Fruit fly (Drosophila melanogaster) whole organism, embryonic: Measurements from ENCODE around the gene edin.

Source experiments
- Abd-B ChIP-seq: fragments of 200-800 bp; sonication (Bioruptor generic); optimal IDR thresholded peaks from 2 replicates; lab custom pipeline; 2018; ENCODE audit warnings: missing biosample characterization, mild to moderate bottlenecking, missing genetic modification characterization, moderate library complexity
- Atf3 ChIP-seq: fragments of 200-800 bp; sonication (Bioruptor generic); optimal IDR thresholded peaks from 3 replicates; lab custom pipeline; 2016; ENCODE audit warnings: missing biosample characterization, missing genetic modification characterization
- CG10147 ChIP-seq: fragments of 200-800 bp; sonication (Bioruptor generic); optimal IDR thresholded peaks from 2 replicates; lab custom pipeline; 2019; ENCODE audit warnings: missing biosample characterization, mild to moderate bottlenecking, missing genetic modification characterization, moderate library complexity
- CG10209 ChIP-seq: fragments of 200-800 bp; sonication (Bioruptor generic); optimal IDR thresholded peaks from 3 replicates; lab custom pipeline; 2017; ENCODE audit warnings: missing biosample characterization, mild to moderate bottlenecking, missing genetic modification characterization, missing genetic modification reagents
- CG12391 ChIP-seq: fragments of 200-800 bp; sonication (Bioruptor generic); optimal IDR thresholded peaks from 3 replicates; lab custom pipeline; 2018; ENCODE audit warnings: missing biosample characterization, mild to moderate bottlenecking, missing genetic modification characterization, moderate library complexity
- CG12659 ChIP-seq: fragments of 200-800 bp; sonication (Bioruptor generic); optimal IDR thresholded peaks from 3 replicates; lab custom pipeline; 2017; ENCODE audit warnings: mild to moderate bottlenecking, missing biosample characterization, missing genetic modification reagents, missing genetic modification characterization
- CG13894 ChIP-seq: fragments of 200-800 bp; sonication (Bioruptor generic); optimal IDR thresholded peaks from 3 replicates; lab custom pipeline; 2018; ENCODE audit warnings: missing biosample characterization, mild to moderate bottlenecking, missing genetic modification characterization, moderate library complexity
- CG14014 ChIP-seq: fragments of 200-800 bp; sonication (Bioruptor generic); IDR thresholded peaks from 2 replicates; pipeline ENCODE4 v1.3.6; 2022; ENCODE audit warnings: missing biosample characterization, missing genetic modification characterization
- CG14050 ChIP-seq: fragments of 200-800 bp; sonication (Bioruptor generic); IDR thresholded peaks from 3 replicates; pipeline ENCODE4 v1.3.6; 2022; ENCODE audit warnings: missing biosample characterization, missing genetic modification characterization
- CG14710 ChIP-seq: fragments of 200-800 bp; sonication (Bioruptor generic); optimal IDR thresholded peaks from 3 replicates; lab custom pipeline; 2019; ENCODE audit warnings: missing biosample characterization, mild to moderate bottlenecking, missing genetic modification characterization, moderate library complexity
- CG15011 ChIP-seq: fragments of 200-800 bp; sonication (Bioruptor generic); optimal IDR thresholded peaks from 3 replicates; lab custom pipeline; 2018; ENCODE audit warnings: missing biosample characterization, mild to moderate bottlenecking, missing genetic modification characterization
- CG15269 ChIP-seq: fragments of 200-800 bp; sonication (Bioruptor generic); optimal IDR thresholded peaks from 2 replicates; lab custom pipeline; 2018; ENCODE audit warnings: missing biosample characterization, mild to moderate bottlenecking, missing genetic modification characterization, moderate library complexity
- CG1529 ChIP-seq: fragments of 200-800 bp; sonication (Bioruptor generic); optimal IDR thresholded peaks from 3 replicates; lab custom pipeline; 2018; ENCODE audit warnings: missing biosample characterization, missing genetic modification characterization
- CG15514 ChIP-seq: fragments of 200-800 bp; sonication (Bioruptor generic); optimal IDR thresholded peaks from 3 replicates; lab custom pipeline; 2017; ENCODE audit warnings: missing biosample characterization, missing genetic modification characterization, mild to moderate bottlenecking, moderate library complexity, missing genetic modification reagents
- CG16779 ChIP-seq: fragments of 200-800 bp; sonication (Bioruptor generic); IDR thresholded peaks from 2 replicates; pipeline ENCODE4 v1.3.6; 2022; ENCODE audit warnings: missing biosample characterization, missing genetic modification characterization
- CG17385 ChIP-seq: fragments of 200-800 bp; sonication (Bioruptor generic); optimal IDR thresholded peaks from 3 replicates; lab custom pipeline; 2018; ENCODE audit warnings: missing biosample characterization, mild to moderate bottlenecking, missing genetic modification characterization
- CG17568 ChIP-seq: fragments of 200-800 bp; sonication (Bioruptor generic); optimal IDR thresholded peaks from 2 replicates; lab custom pipeline; 2018; ENCODE audit warnings: missing biosample characterization, mild to moderate bottlenecking, missing genetic modification characterization, moderate library complexity
- CG1792 ChIP-seq: fragments of 200-800 bp; sonication (Bioruptor generic); optimal IDR thresholded peaks from 2 replicates; lab custom pipeline; 2016; ENCODE audit warnings: missing biosample characterization, missing genetic modification characterization
- CG18619 ChIP-seq: fragments of 200-800 bp; sonication (Bioruptor generic); optimal IDR thresholded peaks from 3 replicates; lab custom pipeline; 2017; ENCODE audit warnings: missing biosample characterization, mild to moderate bottlenecking, missing genetic modification characterization
- CG18764 ChIP-seq: fragments of 200-800 bp; sonication (Bioruptor generic); optimal IDR thresholded peaks from 3 replicates; lab custom pipeline; 2016; ENCODE audit warnings: missing biosample characterization, missing genetic modification characterization
- CG2129 ChIP-seq: fragments of 200-800 bp; sonication (Bioruptor generic); IDR thresholded peaks from 2 replicates; pipeline ENCODE4 v1.3.6; 2022; ENCODE audit warnings: missing biosample characterization, missing genetic modification characterization; ENCODE audit not compliant: partially characterized antibody
- CG30403 ChIP-seq: fragments of 200-800 bp; sonication (Bioruptor generic); optimal IDR thresholded peaks from 3 replicates; lab custom pipeline; 2016; ENCODE audit warnings: missing biosample characterization, missing genetic modification characterization
- CG31365 ChIP-seq: fragments of 200-800 bp; sonication (Bioruptor generic); optimal IDR thresholded peaks from 2 replicates; lab custom pipeline; 2018; ENCODE audit warnings: missing biosample characterization, mild to moderate bottlenecking, missing genetic modification characterization
- CG31441 ChIP-seq: fragments of 200-800 bp; sonication (Bioruptor generic); IDR thresholded peaks from 2 replicates; pipeline ENCODE4 v1.3.6; 2022; ENCODE audit warnings: missing biosample characterization, missing genetic modification characterization
- CG33557 ChIP-seq: fragments of 200-800 bp; sonication (Bioruptor generic); optimal IDR thresholded peaks from 2 replicates; lab custom pipeline; 2019; ENCODE audit warnings: missing biosample characterization, mild to moderate bottlenecking, missing genetic modification characterization, moderate library complexity
- CG3847 ChIP-seq: fragments of 200-800 bp; sonication (Bioruptor generic); IDR thresholded peaks from 2 replicates; pipeline ENCODE4 v1.3.6; 2022; ENCODE audit warnings: missing biosample characterization, missing genetic modification characterization
- CG4360 ChIP-seq: fragments of 200-800 bp; sonication (Bioruptor generic); IDR thresholded peaks from 2 replicates; pipeline ENCODE4 v1.3.6; 2022; ENCODE audit warnings: missing biosample characterization, missing genetic modification characterization
- CG4820 ChIP-seq: fragments of 200-800 bp; sonication (Bioruptor generic); optimal IDR thresholded peaks from 3 replicates; lab custom pipeline; 2016; ENCODE audit warnings: missing biosample characterization, missing genetic modification characterization
- CG7556 ChIP-seq: fragments of 200-800 bp; sonication (Bioruptor generic); optimal IDR thresholded peaks from 2 replicates; lab custom pipeline; 2017; ENCODE audit warnings: missing biosample characterization, mild to moderate bottlenecking, missing genetic modification characterization
- CG7928 ChIP-seq: fragments of 200-800 bp; sonication (Bioruptor generic); optimal IDR thresholded peaks from 2 replicates; lab custom pipeline; 2017; ENCODE audit warnings: missing biosample characterization, mild to moderate bottlenecking, missing genetic modification characterization
- CG8388 ChIP-seq: fragments of 200-800 bp; sonication (Bioruptor generic); optimal IDR thresholded peaks from 2 replicates; lab custom pipeline; 2019; ENCODE audit warnings: missing biosample characterization, mild to moderate bottlenecking, missing genetic modification characterization, moderate library complexity
- Chrac-16 ChIP-seq: fragments of 200-800 bp; sonication (Bioruptor generic); optimal IDR thresholded peaks from 3 replicates; lab custom pipeline; 2016; ENCODE audit warnings: missing biosample characterization, missing genetic modification characterization
- Doc3 ChIP-seq: fragments of 200-800 bp; sonication (Bioruptor generic); IDR thresholded peaks from 3 replicates; pipeline ENCODE4 v1.3.6; 2022; ENCODE audit warnings: missing biosample characterization, missing genetic modification characterization; ENCODE audit not compliant: partially characterized antibody
- Elba2 ChIP-seq: fragments of 200-800 bp; sonication (Bioruptor generic); optimal IDR thresholded peaks from 3 replicates; lab custom pipeline; 2016; ENCODE audit warnings: missing biosample characterization, missing genetic modification characterization
- Fer2 ChIP-seq: fragments of 200-800 bp; sonication (Bioruptor generic); optimal IDR thresholded peaks from 2 replicates; lab custom pipeline; 2018; ENCODE audit warnings: missing biosample characterization, mild to moderate bottlenecking, missing genetic modification characterization, moderate library complexity
- Fer3 ChIP-seq: fragments of 200-800 bp; sonication (Bioruptor generic); optimal IDR thresholded peaks from 2 replicates; lab custom pipeline; 2018; ENCODE audit warnings: missing biosample characterization, mild to moderate bottlenecking, missing genetic modification characterization, moderate library complexity
- HLH4C ChIP-seq: fragments of 200-800 bp; sonication (Bioruptor generic); IDR thresholded peaks from 3 replicates; pipeline ENCODE4 v1.3.6; 2022; ENCODE audit warnings: missing biosample characterization, missing genetic modification characterization; ENCODE audit not compliant: partially characterized antibody
- NFAT ChIP-seq: fragments of 200-800 bp; sonication (Bioruptor generic); IDR thresholded peaks from 2 replicates; pipeline ENCODE4 v1.3.6; 2022; ENCODE audit warnings: missing biosample characterization, missing genetic modification characterization
- PHDP ChIP-seq: fragments of 200-800 bp; sonication (Bioruptor generic); optimal IDR thresholded peaks from 3 replicates; lab custom pipeline; 2018; ENCODE audit warnings: missing biosample characterization, mild to moderate bottlenecking, missing genetic modification characterization, moderate library complexity
- Sox100B ChIP-seq: fragments of 200-800 bp; sonication (Bioruptor generic); optimal IDR thresholded peaks from 3 replicates; lab custom pipeline; 2018; ENCODE audit warnings: missing biosample characterization, mild to moderate bottlenecking, missing genetic modification characterization
- Xbp1 ChIP-seq: fragments of 200-800 bp; sonication (Bioruptor generic); optimal IDR thresholded peaks from 3 replicates; lab custom pipeline; 2016; ENCODE audit warnings: missing biosample characterization, mild to moderate bottlenecking, missing genetic modification characterization
- crp ChIP-seq, 2 experiments: fragments of 200-800 bp; sonication (Bioruptor generic); optimal IDR thresholded peaks; 2 replicates in 1 of 2; 3 replicates in 1 of 2; lab custom pipeline; 2017; ENCODE audit warnings: missing biosample characterization in 2 of 2, missing genetic modification characterization in 2 of 2, mild to moderate bottlenecking in 1 of 2, moderate library complexity in 1 of 2
- eve ChIP-seq, 2 experiments: fragments of >200 bp; optimal IDR thresholded peaks; 2 replicates each; lab custom pipeline; 2017; ENCODE audit warnings: missing biosample characterization in 2 of 2, missing genetic modification characterization in 2 of 2
- gcm2 ChIP-seq: fragments of 200-800 bp; sonication (Bioruptor generic); optimal IDR thresholded peaks from 2 replicates; lab custom pipeline; 2016; ENCODE audit warnings: missing biosample characterization, missing genetic modification characterization
- grau ChIP-seq: fragments of 200-800 bp; optimal IDR thresholded peaks from 3 replicates; lab custom pipeline; 2019; ENCODE audit warnings: missing biosample characterization, mild to moderate bottlenecking, missing genetic modification characterization, moderate library complexity
- gsb-n ChIP-seq: fragments of 200-800 bp; sonication (Bioruptor generic); optimal IDR thresholded peaks from 3 replicates; lab custom pipeline; 2018; ENCODE audit warnings: missing biosample characterization, mild to moderate bottlenecking, missing genetic modification characterization
- jing ChIP-seq: fragments of 200-800 bp; sonication (Bioruptor generic); optimal IDR thresholded peaks from 2 replicates; lab custom pipeline; 2018; ENCODE audit warnings: missing biosample characterization, mild to moderate bottlenecking, missing genetic modification characterization
- luna ChIP-seq: fragments of 200-800 bp; sonication (Bioruptor generic); optimal IDR thresholded peaks from 2 replicates; lab custom pipeline; 2016; ENCODE audit warnings: missing biosample characterization, missing genetic modification characterization
- salm ChIP-seq: fragments of 200-800 bp; sonication (Bioruptor generic); optimal IDR thresholded peaks from 2 replicates; lab custom pipeline; 2018; ENCODE audit warnings: missing biosample characterization, mild to moderate bottlenecking, missing genetic modification characterization
- tll ChIP-seq, 2 experiments: fragments of 200-800 bp in 1 of 2; fragments of >200 bp in 1 of 2; sonication (Bioruptor generic) in 1 of 2; optimal IDR thresholded peaks; 2 replicates each; lab custom pipeline; 2017 to 2019; ENCODE audit warnings: missing biosample characterization in 2 of 2, missing genetic modification characterization in 2 of 2, mild to moderate bottlenecking in 1 of 2, moderate library complexity in 1 of 2

edin gene

dm6 chr3L:17532197-17532596 is 37.5 kb downstream of the edin start (continued):
- no peak for TF ChIP-seq tll (GFP tag; optimal IDR thresholded peaks at IDR 0.05; lab: Kevin White, UChicago)
- no peak for TF ChIP-seq CG10147 (GFP tag; lab: Kevin White, UChicago)
- peak; percentile 23 for TF ChIP-seq CG18619
- peak; percentile 45 for TF ChIP-seq CG30403 (GFP tag; lab: Kevin White, UChicago)
- peak; percentile 16 for TF ChIP-seq salm
- no peak for TF ChIP-seq HLH4C
- TF ChIP-seq Chrac-16 (GFP tag; lab: Kevin White, UChicago), result no peak
- no peak for TF ChIP-seq Elba2 (GFP tag; lab: Kevin White, UChicago)
- no peak for TF ChIP-seq CG4360 (GFP tag; lab: Robert Waterston, UW)
- no peak for TF ChIP-seq jing (GFP tag; lab: Kevin White, UChicago)
- 0 out of 2 replicates have a peak, but pooled peaks have one; percentile 20 for TF ChIP-seq CG31441
- TF ChIP-seq CG12659 (GFP tag; lab: Kevin White, UChicago), result no peak
- TF ChIP-seq CG15011, result peak; percentile 11
- peak; percentile 55 for TF ChIP-seq gsb-n (tag; lab: Kevin White, UChicago)
- TF ChIP-seq eve (GFP tag; optimal IDR thresholded peaks at IDR 0.05; lab: Kevin White, UChicago), result peak in 1 of 2 experiments; percentile 19
- peak; percentile 54 for TF ChIP-seq CG8388 (GFP tag; lab: Kevin White, UChicago)
- TF ChIP-seq Doc3 (GFP tag; lab: Robert Waterston, UW), result no peak
- no peak for TF ChIP-seq crp (GFP tag; optimal IDR thresholded peaks at IDR 0.05; lab: Kevin White, UChicago)
- no peak for TF ChIP-seq CG15514 (GFP tag; lab: Kevin White, UChicago)
- no peak for TF ChIP-seq CG33557 (GFP tag; lab: Kevin White, UChicago)
- peak; percentile 49 for TF ChIP-seq grau (tag; lab: Kevin White, UChicago)
- no peak for TF ChIP-seq Atf3 (GFP tag; lab: Kevin White, UChicago)
- peak; percentile 36 for TF ChIP-seq CG15269 (tag; lab: Kevin White, UChicago)
- no peak; the same call in 1 of the 2 replicates for TF ChIP-seq CG14014 (GFP tag; lab: Robert Waterston, UW)
- peak; percentile 10 for TF ChIP-seq CG10209 (GFP tag; lab: Kevin White, UChicago)
- no peak for TF ChIP-seq Abd-B
- no peak for TF ChIP-seq CG7928
- TF ChIP-seq CG16779 (GFP tag; lab: Robert Waterston, UW), result no peak
- TF ChIP-seq gcm2 (GFP tag; lab: Kevin White, UChicago), result no peak
- TF ChIP-seq CG1792 (GFP tag; lab: Kevin White, UChicago), result no peak
- TF ChIP-seq CG14050, result no peak
- 0 out of 2 replicates have a peak, but pooled peaks have one; percentile 22 for TF ChIP-seq CG3847 (GFP tag; lab: Robert Waterston, UW)
- TF ChIP-seq CG4820 (GFP tag; lab: Kevin White, UChicago), result peak; percentile 16
- no peak for TF ChIP-seq CG18764
- no peak for TF ChIP-seq Fer2
- TF ChIP-seq Fer3 (tag; lab: Kevin White, UChicago), result peak; percentile 4
- TF ChIP-seq CG14710 (tag; lab: Kevin White, UChicago), result peak; percentile 41
- peak; percentile 60 for TF ChIP-seq CG12391 (tag; lab: Kevin White, UChicago)
- peak; percentile 26 for TF ChIP-seq CG17385 (GFP tag; lab: Kevin White, UChicago)
- no peak for TF ChIP-seq CG1529
- no peak for TF ChIP-seq luna (GFP tag; lab: Kevin White, UChicago)
- TF ChIP-seq CG31365 (tag; lab: Kevin White, UChicago), result no peak
- no peak for TF ChIP-seq CG17568 (GFP tag; lab: Kevin White, UChicago)
- peak; percentile 28 for TF ChIP-seq Sox100B (GFP tag; lab: Kevin White, UChicago)
- TF ChIP-seq NFAT, result no peak
- TF ChIP-seq Xbp1 (GFP tag; lab: Kevin White, UChicago), result peak; percentile 20
- TF ChIP-seq CG13894 (tag; lab: Kevin White, UChicago), result no peak
- peak; percentile 51 for TF ChIP-seq PHDP (tag; lab: Kevin White, UChicago)
- peak; percentile 41 for TF ChIP-seq CG7556
- no peak for TF ChIP-seq CG2129 (GFP tag; lab: Robert Waterston, UW)
